Worm (Caenorhabditis elegans) whole organism, late embryonic: ENCODE data around the gene sup-36.

ENCODE experiments used
- C38D4.7 ChIP-seq: fragments of 200-800 bp; sonication (Bioruptor generic); optimal IDR thresholded peaks from 2 replicates; lab custom pipeline; 2018; ENCODE audit warnings: mild to moderate bottlenecking, missing genetic modification characterization, moderate library complexity, missing compliant biosample characterization
- F13H6.1 ChIP-seq: sonication (generic microtip); optimal IDR thresholded peaks from 2 replicates; lab custom pipeline; 2016; ENCODE audit warnings: missing genetic modification characterization, missing compliant biosample characterization
- ceh-19 ChIP-seq: fragments of 200-800 bp; sonication (Bioruptor generic); optimal IDR thresholded peaks from 2 replicates; lab custom pipeline; 2018; ENCODE audit warnings: mild to moderate bottlenecking, missing genetic modification characterization, missing compliant biosample characterization
- dve-1 ChIP-seq: sonication (generic microtip); optimal IDR thresholded peaks from 2 replicates; lab custom pipeline; 2017; ENCODE audit warnings: antibody characterized with exemption, mild to moderate bottlenecking, missing genetic modification characterization, missing compliant biosample characterization
- elt-2 ChIP-seq: sonication (generic microtip); optimal IDR thresholded peaks from 2 replicates; lab custom pipeline; 2016; ENCODE audit warnings: missing genetic modification reagents, missing genetic modification characterization, missing compliant biosample characterization
- elt-4 ChIP-seq: sonication (generic microtip); optimal IDR thresholded peaks from 2 replicates; lab custom pipeline; 2016; ENCODE audit warnings: missing genetic modification characterization, missing compliant biosample characterization
- gmeb-2 ChIP-seq: sonication (generic microtip); optimal IDR thresholded peaks from 2 replicates; lab custom pipeline; 2016; ENCODE audit warnings: missing genetic modification characterization, inconsistent platforms, missing compliant biosample characterization
- hlh-6 ChIP-seq: sonication (generic microtip); optimal IDR thresholded peaks from 2 replicates; lab custom pipeline; 2016; ENCODE audit warnings: missing genotype, missing genetic modification characterization, missing compliant biosample characterization
- mec-3 ChIP-seq: sonication (generic microtip); optimal IDR thresholded peaks from 2 replicates; lab custom pipeline; 2016; ENCODE audit warnings: borderline replicate concordance, missing genetic modification characterization, missing compliant biosample characterization
- nhr-11 ChIP-seq: fragments of 150-350 bp; optimal IDR thresholded peaks from 2 replicates; lab custom pipeline; 2014; ENCODE audit warnings: missing biosample characterization, missing genetic modification characterization
- pag-3 ChIP-seq: sonication (generic microtip); optimal IDR thresholded peaks from 2 replicates; lab custom pipeline; 2016; ENCODE audit warnings: missing compliant biosample characterization, missing genetic modification characterization, borderline replicate concordance
- pha-4 ChIP-seq: fragments of 150-350 bp; optimal IDR thresholded peaks from 2 replicates; lab custom pipeline; 2018; ENCODE audit warnings: missing biosample characterization, missing genetic modification reagents, missing genetic modification characterization
- pros-1 ChIP-seq: fragments of 150-350 bp; optimal IDR thresholded peaks from 2 replicates; lab custom pipeline; 2014; ENCODE audit warnings: missing biosample characterization, missing genetic modification reagents, missing genetic modification characterization
- tbx-2 ChIP-seq: sonication (generic microtip); optimal IDR thresholded peaks from 2 replicates; lab custom pipeline; 2016; ENCODE audit warnings: missing genetic modification characterization, missing compliant biosample characterization

- TF ChIP-seq gmeb-2 (tag; lab: Kevin White, UChicago): no peak
- peak; percentile 49 for TF ChIP-seq ceh-19 (GFP tag; lab: Kevin White, UChicago)
- no peak for TF ChIP-seq elt-2
- peak; percentile 71 for TF ChIP-seq tbx-2 (tag; lab: Kevin White, UChicago)
- peak; percentile 33 for TF ChIP-seq F13H6.1
- TF ChIP-seq pag-3 (tag; lab: Kevin White, UChicago): no peak
- TF ChIP-seq C38D4.7 (GFP tag; lab: Kevin White, UChicago): no peak
- no peak for TF ChIP-seq hlh-6 (tag; lab: Kevin White, UChicago)
- TF ChIP-seq mec-3 (tag; lab: Kevin White, UChicago): no peak
- no peak for TF ChIP-seq pros-1 (tag; lab: Kevin White, UChicago)
- peak; percentile 54 for TF ChIP-seq nhr-11
- TF ChIP-seq dve-1 (tag; lab: Kevin White, UChicago): no peak
- no peak for TF ChIP-seq pha-4
- TF ChIP-seq elt-4: no peak
These were observed 47.2 kb downstream of the sup-36 start for ce11 chrIV:6648625-6649024.
